Fruit fly (Drosophila melanogaster) whole organism, embryonic: ENCODE data around the gene CG32036.

Source experiments
- Abd-B ChIP-seq: fragments of 200-800 bp; sonication (Bioruptor generic); optimal IDR thresholded peaks from 2 replicates; lab custom pipeline; 2018; ENCODE audit warnings: missing biosample characterization, mild to moderate bottlenecking, missing genetic modification characterization, moderate library complexity
- Awh ChIP-seq: fragments of 200-800 bp; sonication (Bioruptor generic); IDR thresholded peaks from 2 replicates; pipeline ENCODE4, ENCODE4 v1.3.6; 2022; ENCODE audit warnings: missing biosample characterization, missing genetic modification characterization
- CG10431 ChIP-seq: fragments of 200-800 bp; sonication (Bioruptor generic); optimal IDR thresholded peaks from 3 replicates; lab custom pipeline; 2018; ENCODE audit warnings: missing biosample characterization, mild to moderate bottlenecking, missing genetic modification characterization
- CG10979 ChIP-seq: fragments of 200-800 bp; sonication (Bioruptor generic); optimal IDR thresholded peaks from 2 replicates; lab custom pipeline; 2018; ENCODE audit warnings: missing biosample characterization, mild to moderate bottlenecking, missing genetic modification characterization, moderate library complexity
- CG12219 ChIP-seq: fragments of 200-800 bp; sonication (Bioruptor generic); optimal IDR thresholded peaks from 3 replicates; lab custom pipeline; 2018; ENCODE audit warnings: missing biosample characterization, mild to moderate bottlenecking, missing genetic modification characterization
- CG12769 ChIP-seq: fragments of 200-800 bp; sonication (Bioruptor generic); optimal IDR thresholded peaks from 2 replicates; lab custom pipeline; 2019; ENCODE audit warnings: missing biosample characterization, mild to moderate bottlenecking, missing genetic modification characterization, moderate library complexity
- CG13287 ChIP-seq: fragments of 200-800 bp; sonication (Bioruptor generic); IDR thresholded peaks from 2 replicates; pipeline ENCODE4 v1.3.6; 2022; ENCODE audit warnings: missing biosample characterization, missing genetic modification characterization; ENCODE audit not compliant: partially characterized antibody
- CG13424 ChIP-seq: fragments of 200-800 bp; sonication (Bioruptor generic); optimal IDR thresholded peaks from 2 replicates; lab custom pipeline; 2019; ENCODE audit warnings: missing biosample characterization, mild to moderate bottlenecking, missing genetic modification characterization, moderate library complexity
- CG14710 ChIP-seq: fragments of 200-800 bp; sonication (Bioruptor generic); optimal IDR thresholded peaks from 3 replicates; lab custom pipeline; 2019; ENCODE audit warnings: missing biosample characterization, mild to moderate bottlenecking, missing genetic modification characterization, moderate library complexity
- CG15269 ChIP-seq: fragments of 200-800 bp; sonication (Bioruptor generic); optimal IDR thresholded peaks from 2 replicates; lab custom pipeline; 2018; ENCODE audit warnings: missing biosample characterization, mild to moderate bottlenecking, missing genetic modification characterization, moderate library complexity
- CG1529 ChIP-seq: fragments of 200-800 bp; sonication (Bioruptor generic); optimal IDR thresholded peaks from 3 replicates; lab custom pipeline; 2018; ENCODE audit warnings: missing biosample characterization, missing genetic modification characterization
- CG17385 ChIP-seq: fragments of 200-800 bp; sonication (Bioruptor generic); optimal IDR thresholded peaks from 3 replicates; lab custom pipeline; 2018; ENCODE audit warnings: missing biosample characterization, mild to moderate bottlenecking, missing genetic modification characterization
- CG18619 ChIP-seq: fragments of 200-800 bp; sonication (Bioruptor generic); optimal IDR thresholded peaks from 3 replicates; lab custom pipeline; 2017; ENCODE audit warnings: missing biosample characterization, mild to moderate bottlenecking, missing genetic modification characterization
- CG3838 ChIP-seq: fragments of 200-800 bp; sonication (Bioruptor generic); optimal IDR thresholded peaks from 3 replicates; lab custom pipeline; 2016; ENCODE audit warnings: missing biosample characterization, missing genetic modification characterization
- CG3995 ChIP-seq: fragments of 200-800 bp; sonication (Bioruptor generic); optimal IDR thresholded peaks from 3 replicates; lab custom pipeline; 2016; ENCODE audit warnings: missing biosample characterization, missing genetic modification characterization
- CG5245 ChIP-seq: fragments of 200-800 bp; sonication (Bioruptor generic); optimal IDR thresholded peaks from 3 replicates; lab custom pipeline; 2016; ENCODE audit warnings: missing biosample characterization, missing genetic modification characterization
- CG6813 ChIP-seq: fragments of 200-800 bp; sonication (Bioruptor generic); optimal IDR thresholded peaks from 2 replicates; lab custom pipeline; 2017; ENCODE audit warnings: missing biosample characterization, missing genetic modification characterization, mild to moderate bottlenecking, moderate library complexity, missing genetic modification reagents
- CG9609 ChIP-seq: fragments of 200-800 bp; sonication (Bioruptor generic); optimal IDR thresholded peaks from 3 replicates; lab custom pipeline; 2016; ENCODE audit warnings: missing biosample characterization, missing genetic modification characterization
- CG9727 ChIP-seq: fragments of 200-800 bp; sonication (Bioruptor generic); optimal IDR thresholded peaks from 3 replicates; lab custom pipeline; 2017; ENCODE audit warnings: missing biosample characterization, mild to moderate bottlenecking, missing genetic modification characterization
- CTCF ChIP-seq: fragments of 200-800 bp; sonication (Bioruptor generic); optimal IDR thresholded peaks from 2 replicates; lab custom pipeline; 2017; ENCODE audit warnings: missing biosample characterization, mild to moderate bottlenecking, missing genetic modification characterization, moderate library complexity
- Chrac-16 ChIP-seq: fragments of 200-800 bp; sonication (Bioruptor generic); optimal IDR thresholded peaks from 3 replicates; lab custom pipeline; 2016; ENCODE audit warnings: missing biosample characterization, missing genetic modification characterization
- CrebB ChIP-seq: fragments of 200-800 bp; sonication (Bioruptor generic); optimal IDR thresholded peaks from 3 replicates; lab custom pipeline; 2018; ENCODE audit warnings: missing biosample characterization, mild to moderate bottlenecking, missing genetic modification characterization
- Dad ChIP-seq: fragments of 200-800 bp; sonication (Bioruptor generic); optimal IDR thresholded peaks from 3 replicates; lab custom pipeline; 2016; ENCODE audit warnings: missing biosample characterization, missing genetic modification characterization
- Dip3 ChIP-seq: fragments of 200-800 bp; sonication (Bioruptor generic); optimal IDR thresholded peaks from 3 replicates; lab custom pipeline; 2016; ENCODE audit warnings: missing biosample characterization, missing genetic modification characterization
- ERR ChIP-seq: fragments of 200-800 bp; sonication (Bioruptor generic); optimal IDR thresholded peaks from 2 replicates; lab custom pipeline; 2016; ENCODE audit warnings: missing biosample characterization, missing genetic modification characterization
- Ets65A ChIP-seq: fragments of 200-800 bp; sonication (Bioruptor generic); peaks from one replicate; lab custom pipeline; 2016; ENCODE audit warnings: missing biosample characterization, missing genetic modification characterization
- Fer1 ChIP-seq: fragments of 200-800 bp; sonication (Bioruptor generic); optimal IDR thresholded peaks from 2 replicates; lab custom pipeline; 2017; ENCODE audit warnings: missing biosample characterization, mild to moderate bottlenecking, missing genetic modification characterization
- Fer3 ChIP-seq: fragments of 200-800 bp; sonication (Bioruptor generic); optimal IDR thresholded peaks from 2 replicates; lab custom pipeline; 2018; ENCODE audit warnings: missing biosample characterization, mild to moderate bottlenecking, missing genetic modification characterization, moderate library complexity
- HLH4C ChIP-seq: fragments of 200-800 bp; sonication (Bioruptor generic); IDR thresholded peaks from 3 replicates; pipeline ENCODE4 v1.3.6; 2022; ENCODE audit warnings: missing biosample characterization, missing genetic modification characterization; ENCODE audit not compliant: partially characterized antibody
- Jarid2 ChIP-seq: fragments of 200-800 bp; sonication (Bioruptor generic); optimal IDR thresholded peaks from 3 replicates; lab custom pipeline; 2017; ENCODE audit warnings: mild to moderate bottlenecking, missing biosample characterization, missing genetic modification reagents, missing genetic modification characterization
- Kr ChIP-seq: fragments of 200-800 bp; sonication (Bioruptor generic); optimal IDR thresholded peaks from 2 replicates; lab custom pipeline; 2017; ENCODE audit warnings: missing biosample characterization, mild to moderate bottlenecking, missing genetic modification characterization
- Mes4 ChIP-seq: fragments of 200-800 bp; sonication (Bioruptor generic); optimal IDR thresholded peaks from 2 replicates; lab custom pipeline; 2016; ENCODE audit warnings: missing biosample characterization, missing genetic modification characterization
- NC2β ChIP-seq: fragments of 200-800 bp; sonication (Bioruptor generic); optimal IDR thresholded peaks from 2 replicates; lab custom pipeline; 2016; ENCODE audit warnings: missing biosample characterization, missing genetic modification characterization
- Nf-YA ChIP-seq: fragments of 200-800 bp; sonication (Bioruptor generic); IDR thresholded peaks from 2 replicates; pipeline ENCODE4 v1.3.6; 2022; ENCODE audit warnings: missing biosample characterization, missing genetic modification characterization
- Nf-YB ChIP-seq: fragments of 200-800 bp; sonication (Bioruptor generic); optimal IDR thresholded peaks from 3 replicates; lab custom pipeline; 2019; ENCODE audit warnings: missing biosample characterization, mild to moderate bottlenecking, missing genetic modification characterization, moderate library complexity
- Nf-YC ChIP-seq: fragments of 200-800 bp; optimal IDR thresholded peaks from 3 replicates; lab custom pipeline; 2019; ENCODE audit warnings: missing biosample characterization, mild to moderate bottlenecking, missing genetic modification characterization, moderate library complexity
- Sin3A ChIP-seq: fragments of >200 bp; optimal IDR thresholded peaks from 2 replicates; lab custom pipeline; 2018
- ap ChIP-seq: fragments of 200-800 bp; sonication (Bioruptor generic); IDR thresholded peaks from 2 replicates; pipeline ENCODE4 v1.3.6; 2022; ENCODE audit warnings: missing biosample characterization, missing genetic modification characterization
- br ChIP-seq: fragments of >200 bp; optimal IDR thresholded peaks from 2 replicates; lab custom pipeline; 2017
- cwo ChIP-seq: fragments of 200-800 bp; sonication (Bioruptor generic); optimal IDR thresholded peaks from 3 replicates; lab custom pipeline; 2017; ENCODE audit warnings: missing biosample characterization, missing genetic modification characterization, mild to moderate bottlenecking, moderate library complexity, missing genetic modification reagents
- dimm ChIP-seq: fragments of 200-800 bp; sonication (Bioruptor generic); IDR thresholded peaks from 2 replicates; pipeline ENCODE4 v1.3.6; 2022; ENCODE audit warnings: missing biosample characterization, missing genetic modification characterization
- dmrt99B ChIP-seq: fragments of 200-800 bp; sonication (Bioruptor generic); optimal IDR thresholded peaks from 2 replicates; lab custom pipeline; 2018; ENCODE audit warnings: missing biosample characterization, mild to moderate bottlenecking, missing genetic modification characterization, moderate library complexity
- knrl ChIP-seq: fragments of 200-800 bp; sonication (Bioruptor generic); IDR thresholded peaks from 3 replicates; pipeline ENCODE4 v1.3.6; 2022; ENCODE audit warnings: missing biosample characterization, missing genetic modification characterization; ENCODE audit not compliant: partially characterized antibody
- nmo ChIP-seq: fragments of 200-800 bp; sonication (Bioruptor generic); optimal IDR thresholded peaks from 2 replicates; lab custom pipeline; 2018; ENCODE audit warnings: missing biosample characterization, mild to moderate bottlenecking, missing genetic modification characterization, moderate library complexity
- odd ChIP-seq: fragments of 200-800 bp; sonication (Bioruptor generic); optimal IDR thresholded peaks from 2 replicates; lab custom pipeline; 2017; ENCODE audit warnings: missing biosample characterization, mild to moderate bottlenecking, missing genetic modification characterization
- pita ChIP-seq: fragments of 200-800 bp; sonication (Bioruptor generic); optimal IDR thresholded peaks from 2 replicates; lab custom pipeline; 2017; ENCODE audit warnings: missing biosample characterization, mild to moderate bottlenecking, missing genetic modification characterization
- repo ChIP-seq: fragments of 200-800 bp; sonication (Bioruptor generic); optimal IDR thresholded peaks from 2 replicates; lab custom pipeline; 2016; ENCODE audit warnings: missing biosample characterization, missing genetic modification characterization
- run ChIP-seq: fragments of 200-800 bp; sonication (Bioruptor generic); optimal IDR thresholded peaks from 3 replicates; lab custom pipeline; 2018; ENCODE audit warnings: missing biosample characterization, mild to moderate bottlenecking, missing genetic modification characterization
- scrt ChIP-seq: fragments of 200-800 bp; sonication (Bioruptor generic); optimal IDR thresholded peaks from 2 replicates; lab custom pipeline; 2018; ENCODE audit warnings: missing biosample characterization, mild to moderate bottlenecking, missing genetic modification characterization, moderate library complexity
- yki ChIP-seq: fragments of >200 bp; optimal IDR thresholded peaks from 3 replicates; lab custom pipeline; 2018

CG32036 gene

DNA sequence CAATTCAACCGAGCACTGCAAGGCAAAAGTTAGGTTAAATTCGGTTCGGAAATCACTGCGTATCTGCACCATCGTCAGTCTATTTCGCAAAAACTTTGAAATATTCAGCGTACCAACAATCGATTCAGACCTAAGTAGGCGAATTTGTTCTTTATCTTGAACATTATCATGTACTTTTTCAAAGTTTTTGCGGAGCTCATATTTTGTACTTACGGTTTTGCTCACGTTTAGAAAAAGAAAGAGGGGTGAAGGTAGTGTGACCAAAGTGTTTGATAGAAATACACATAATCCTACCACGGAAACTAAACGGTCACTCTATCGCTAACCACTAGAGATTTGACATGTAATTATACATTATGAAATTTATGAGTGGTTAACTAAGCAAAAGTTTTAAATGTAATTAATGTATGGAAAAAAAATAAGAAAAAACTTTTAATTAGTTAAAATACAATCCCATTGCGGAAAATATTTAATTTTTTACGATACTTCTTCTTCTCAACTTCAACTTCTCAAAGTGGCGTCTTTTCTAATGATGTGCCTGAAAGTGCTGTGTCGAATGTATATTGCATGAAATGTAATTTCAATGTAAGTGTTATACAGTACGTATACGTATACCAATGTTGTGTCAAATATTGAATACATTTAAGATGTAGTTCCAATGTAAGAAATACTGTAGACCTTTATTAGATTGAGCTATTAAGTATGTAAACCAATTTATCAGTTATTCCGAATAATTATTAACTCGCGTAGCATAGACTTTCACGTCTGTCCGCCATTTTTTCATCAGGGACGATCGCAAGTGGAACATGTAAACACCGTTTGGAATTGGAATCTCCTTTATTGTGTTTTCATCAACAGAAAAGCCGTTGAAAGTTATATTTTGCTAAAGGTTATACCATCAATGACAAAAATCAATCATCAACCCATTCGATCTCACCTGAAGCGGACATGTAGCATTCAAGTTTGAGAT is 22.5 kb upstream of the CG32036 start, which contains the start of gene RpS9 (continued):
- TF ChIP-seq ap (GFP tag; lab: Robert Waterston, UW) (no peak), nmo (peak; percentile 37), Fer1 (GFP tag; lab: Kevin White, UChicago) (peak; percentile 57), CG17385 (GFP tag; lab: Kevin White, UChicago) (peak; percentile 36), knrl (GFP tag; lab: Robert Waterston, UW) (peak; percentile 54; the same call in 1 of the 3 replicates), run (tag; lab: Kevin White, UChicago) (no peak), CG5245 (GFP tag; lab: Kevin White, UChicago) (no peak), scrt (GFP tag; lab: Kevin White, UChicago) (peak; percentile 61), CG9609 (GFP tag; lab: Kevin White, UChicago) (no peak), Fer3 (tag; lab: Kevin White, UChicago) (peak; percentile 54), Mes4 (GFP tag; lab: Kevin White, UChicago) (peak; percentile 68), Jarid2 (GFP tag; lab: Kevin White, UChicago) (peak; percentile 69), CTCF (GFP tag; lab: Kevin White, UChicago) (peak; percentile 81), CG18619 (GFP tag; lab: Kevin White, UChicago) (peak; percentile 20), CG6813 (GFP tag; lab: Kevin White, UChicago) (no peak), NC2β (GFP tag; lab: Kevin White, UChicago) (peak; percentile 78), cwo (GFP tag; lab: Kevin White, UChicago) (peak; percentile 21), Dip3 (GFP tag; lab: Kevin White, UChicago) (no peak), CG3838 (GFP tag; lab: Kevin White, UChicago) (no peak), Ets65A (GFP tag; lab: Kevin White, UChicago) (peak; percentile 91), yki (lab: Kevin White, UChicago) (no peak), dmrt99B (tag; lab: Kevin White, UChicago) (peak; percentile 13), dimm (GFP tag; lab: Robert Waterston, UW) (no peak), Abd-B (GFP tag; lab: Kevin White, UChicago) (peak; percentile 11), HLH4C (GFP tag; lab: Robert Waterston, UW) (peak; percentile 37; the same call in 1 of the 3 replicates), Sin3A (lab: Kevin White, UChicago) (no peak), Chrac-16 (GFP tag; lab: Kevin White, UChicago) (no peak), ERR (GFP tag; lab: Kevin White, UChicago) (no peak), CG14710 (peak; percentile 53), CG13424 (tag; lab: Kevin White, UChicago) (no peak), Awh (no peak), Nf-YC (peak; percentile 24), Dad (GFP tag; lab: Kevin White, UChicago) (no peak), CG12219 (GFP tag; lab: Kevin White, UChicago) (peak; percentile 43), br (no peak), CG13287 (GFP tag; lab: Robert Waterston, UW) (no peak; the same call in 1 of the 2 replicates), CG3995 (peak; percentile 9), CG9727 (GFP tag; lab: Kevin White, UChicago) (peak; percentile 39), CG1529 (GFP tag; lab: Kevin White, UChicago) (no peak), repo (no peak), CG10431 (no peak), Nf-YB (GFP tag; lab: Kevin White, UChicago) (peak; percentile 33), Nf-YA (GFP tag; lab: Robert Waterston, UW) (no peak), odd (GFP tag; lab: Kevin White, UChicago) (peak; percentile 48), CG12769 (tag; lab: Kevin White, UChicago) (peak; percentile 47), pita (GFP tag; lab: Kevin White, UChicago) (peak; percentile 53), Kr (GFP tag; lab: Kevin White, UChicago) (no peak), CrebB (tag; lab: Kevin White, UChicago) (peak; percentile 67), CG15269 (tag; lab: Kevin White, UChicago) (peak; percentile 41), CG10979 (tag; lab: Kevin White, UChicago) (peak; percentile 21)
